Worm (Caenorhabditis elegans): Measurements from ENCODE around the gene T04B8.1.

ce11 chrII:627913-628312 is 6.2 kb upstream of the T04B8.1 start:
- TF ChIP-seq zag-1 (tag; optimal IDR thresholded peaks at IDR 0.05) (no peak), ceh-82 (tag; optimal IDR thresholded peaks at IDR 0.05) (no peak)
